Fruit fly (Drosophila melanogaster) whole organism, embryonic: ENCODE data around the gene CG10283.

Source experiments
- ATbp ChIP-seq: fragments of 200-800 bp; sonication (Bioruptor generic); optimal IDR thresholded peaks from 2 replicates; lab custom pipeline; 2017; ENCODE audit warnings: missing biosample characterization, mild to moderate bottlenecking, missing genetic modification characterization, missing genetic modification reagents
- Adf1 ChIP-seq: fragments of 200-800 bp; sonication (Bioruptor generic); IDR thresholded peaks from 2 replicates; pipeline ENCODE4 v1.3.6; 2022; ENCODE audit warnings: missing biosample characterization, missing genetic modification characterization
- C15 ChIP-seq: fragments of 200-800 bp; sonication (Bioruptor generic); IDR thresholded peaks from 3 replicates; pipeline ENCODE4 v1.3.6; 2022; ENCODE audit warnings: missing biosample characterization, missing genetic modification characterization
- CG10462 ChIP-seq: fragments of 200-800 bp; sonication (Bioruptor generic); optimal IDR thresholded peaks from 2 replicates; lab custom pipeline; 2016; ENCODE audit warnings: missing biosample characterization, missing genetic modification characterization
- CG12391 ChIP-seq: fragments of 200-800 bp; sonication (Bioruptor generic); optimal IDR thresholded peaks from 3 replicates; lab custom pipeline; 2018; ENCODE audit warnings: missing biosample characterization, mild to moderate bottlenecking, missing genetic modification characterization, moderate library complexity
- CG12744 ChIP-seq: fragments of 200-800 bp; sonication (Bioruptor generic); optimal IDR thresholded peaks from 2 replicates; lab custom pipeline; 2016; ENCODE audit warnings: missing biosample characterization, missing genetic modification characterization
- CG13123 ChIP-seq: fragments of 200-800 bp; sonication (Bioruptor generic); optimal IDR thresholded peaks from 2 replicates; lab custom pipeline; 2016; ENCODE audit warnings: missing biosample characterization, missing genetic modification characterization
- CG14014 ChIP-seq: fragments of 200-800 bp; sonication (Bioruptor generic); IDR thresholded peaks from 2 replicates; pipeline ENCODE4 v1.3.6; 2022; ENCODE audit warnings: missing biosample characterization, missing genetic modification characterization
- CG15011 ChIP-seq: fragments of 200-800 bp; sonication (Bioruptor generic); optimal IDR thresholded peaks from 3 replicates; lab custom pipeline; 2018; ENCODE audit warnings: missing biosample characterization, mild to moderate bottlenecking, missing genetic modification characterization
- CG15269 ChIP-seq: fragments of 200-800 bp; sonication (Bioruptor generic); optimal IDR thresholded peaks from 2 replicates; lab custom pipeline; 2018; ENCODE audit warnings: missing biosample characterization, mild to moderate bottlenecking, missing genetic modification characterization, moderate library complexity
- CG15696 ChIP-seq: fragments of 200-800 bp; sonication (Bioruptor generic); optimal IDR thresholded peaks from 2 replicates; lab custom pipeline; 2019; ENCODE audit warnings: missing biosample characterization, mild to moderate bottlenecking, missing genetic modification characterization, moderate library complexity
- CG16815 ChIP-seq: fragments of 200-800 bp; sonication (Bioruptor generic); optimal IDR thresholded peaks from 3 replicates; lab custom pipeline; 2017; ENCODE audit warnings: missing biosample characterization, mild to moderate bottlenecking, missing genetic modification characterization
- CG18764 ChIP-seq: fragments of 200-800 bp; sonication (Bioruptor generic); optimal IDR thresholded peaks from 3 replicates; lab custom pipeline; 2016; ENCODE audit warnings: missing biosample characterization, missing genetic modification characterization
- CG31388 ChIP-seq: fragments of 200-800 bp; sonication (Bioruptor generic); optimal IDR thresholded peaks from 2 replicates; lab custom pipeline; 2016; ENCODE audit warnings: missing biosample characterization, missing genetic modification characterization
- CG32767 ChIP-seq: fragments of 200-800 bp; sonication (Bioruptor generic); IDR thresholded peaks from 2 replicates; pipeline ENCODE4 v1.3.6; 2022; ENCODE audit warnings: missing biosample characterization, missing genetic modification characterization
- CG3726 ChIP-seq: fragments of 200-800 bp; sonication (Bioruptor generic); IDR thresholded peaks from 3 replicates; pipeline ENCODE4, ENCODE4 v1.3.6; 2022; ENCODE audit warnings: missing biosample characterization, missing genetic modification characterization
- CG3838 ChIP-seq: fragments of 200-800 bp; sonication (Bioruptor generic); optimal IDR thresholded peaks from 3 replicates; lab custom pipeline; 2016; ENCODE audit warnings: missing biosample characterization, missing genetic modification characterization
- CG4424 ChIP-seq: fragments of 200-800 bp; sonication (Bioruptor generic); optimal IDR thresholded peaks from 3 replicates; lab custom pipeline; 2016; ENCODE audit warnings: missing biosample characterization, missing genetic modification characterization
- CG4617 ChIP-seq: fragments of 200-800 bp; sonication (Bioruptor generic); optimal IDR thresholded peaks from 3 replicates; lab custom pipeline; 2016; ENCODE audit warnings: missing biosample characterization, missing genetic modification characterization, borderline replicate concordance
- CG6791 ChIP-seq: fragments of 200-800 bp; sonication (Bioruptor generic); IDR thresholded peaks from 3 replicates; pipeline ENCODE4 v1.3.6; 2022; ENCODE audit warnings: missing biosample characterization, missing genetic modification characterization; ENCODE audit not compliant: partially characterized antibody
- CG7786 ChIP-seq: fragments of 200-800 bp; sonication (Bioruptor generic); optimal IDR thresholded peaks from 2 replicates; lab custom pipeline; 2016; ENCODE audit warnings: missing biosample characterization, missing genetic modification characterization
- CG9817 ChIP-seq: fragments of 200-800 bp; sonication (Bioruptor generic); optimal IDR thresholded peaks from 2 replicates; lab custom pipeline; 2018; ENCODE audit warnings: missing biosample characterization, mild to moderate bottlenecking, missing genetic modification characterization, moderate library complexity
- Camta ChIP-seq: fragments of 200-800 bp; sonication (Bioruptor generic); optimal IDR thresholded peaks from 2 replicates; lab custom pipeline; 2016; ENCODE audit warnings: missing biosample characterization, missing genetic modification characterization
- Dref ChIP-seq: fragments of 200-800 bp; sonication (Bioruptor generic); IDR thresholded peaks from 2 replicates; pipeline ENCODE4 v1.3.6; 2022; ENCODE audit warnings: missing biosample characterization, missing genetic modification characterization
- Lpt ChIP-seq: fragments of >200 bp; optimal IDR thresholded peaks from 2 replicates; lab custom pipeline; 2018; ENCODE audit warnings: missing biosample characterization, missing genetic modification characterization
- Mes4 ChIP-seq: fragments of 200-800 bp; sonication (Bioruptor generic); optimal IDR thresholded peaks from 2 replicates; lab custom pipeline; 2016; ENCODE audit warnings: missing biosample characterization, missing genetic modification characterization
- Rx ChIP-seq: fragments of 200-800 bp; sonication (Bioruptor generic); IDR thresholded peaks from 2 replicates; pipeline ENCODE4 v1.3.6; 2022; ENCODE audit warnings: missing biosample characterization, missing genetic modification characterization
- Side ChIP-seq: fragments of 200-800 bp; sonication (Bioruptor generic); optimal IDR thresholded peaks from 2 replicates; lab custom pipeline; 2016; ENCODE audit warnings: missing biosample characterization, missing genetic modification characterization
- TFAM ChIP-seq: fragments of 200-800 bp; sonication (Bioruptor generic); optimal IDR thresholded peaks from 2 replicates; lab custom pipeline; 2017; ENCODE audit warnings: missing biosample characterization, missing genetic modification characterization, inconsistent platforms
- Trl ChIP-seq, 3 experiments: fragments of >200 bp in 2 of 3; fragments of 200-800 bp in 1 of 3; sonication (Bioruptor generic) in 1 of 3; optimal IDR thresholded peaks; 2 replicates in 1 of 3; 3 replicates in 2 of 3; lab custom pipeline; 2016 to 2017; ENCODE audit warnings: missing biosample characterization in 1 of 3, missing genetic modification characterization in 1 of 3
- al ChIP-seq: fragments of 200-800 bp; sonication (Bioruptor generic); IDR thresholded peaks from 2 replicates; pipeline ENCODE4 v1.3.6; 2022; ENCODE audit warnings: missing biosample characterization, missing genetic modification characterization
- ash1 ChIP-seq: fragments of 200-800 bp; sonication (Bioruptor generic); optimal IDR thresholded peaks from 2 replicates; lab custom pipeline; 2018; ENCODE audit warnings: missing biosample characterization, mild to moderate bottlenecking, missing genetic modification characterization
- bab2 ChIP-seq: fragments of 200-800 bp; sonication (Bioruptor generic); optimal IDR thresholded peaks from 2 replicates; lab custom pipeline; 2016; ENCODE audit warnings: missing biosample characterization, missing genetic modification characterization
- br ChIP-seq: fragments of >200 bp; optimal IDR thresholded peaks from 2 replicates; lab custom pipeline; 2017
- btn ChIP-seq: fragments of 200-800 bp; sonication (Bioruptor generic); optimal IDR thresholded peaks from 2 replicates; lab custom pipeline; 2016; ENCODE audit warnings: missing biosample characterization, missing genetic modification characterization
- ftz-f1 ChIP-seq: fragments of 200-800 bp; sonication (Bioruptor generic); optimal IDR thresholded peaks from 2 replicates; lab custom pipeline; 2016; ENCODE audit warnings: missing biosample characterization, missing genetic modification characterization
- fu2 ChIP-seq: fragments of 200-800 bp; sonication (Bioruptor generic); optimal IDR thresholded peaks from 2 replicates; lab custom pipeline; 2016; ENCODE audit warnings: missing biosample characterization, missing genetic modification characterization
- gce ChIP-seq: fragments of 200-800 bp; sonication (Bioruptor generic); IDR thresholded peaks from 3 replicates; pipeline ENCODE4 v1.3.6; 2022; ENCODE audit warnings: missing biosample characterization, missing genetic modification characterization
- gro ChIP-seq: fragments of 200-800 bp; sonication (Bioruptor generic); optimal IDR thresholded peaks from 2 replicates; lab custom pipeline; 2016; ENCODE audit warnings: missing biosample characterization, missing genetic modification characterization
- h ChIP-seq: fragments of >200 bp; optimal IDR thresholded peaks from 2 replicates; lab custom pipeline; 2017
- klu ChIP-seq: fragments of 200-800 bp; sonication (Bioruptor generic); IDR thresholded peaks from 2 replicates; pipeline ENCODE4 v1.3.6; 2022; ENCODE audit warnings: missing biosample characterization, missing genetic modification characterization
- maf-S ChIP-seq: fragments of 200-800 bp; sonication (Bioruptor generic); optimal IDR thresholded peaks from 2 replicates; lab custom pipeline; 2016; ENCODE audit warnings: missing biosample characterization, missing genetic modification characterization
- pfk ChIP-seq: fragments of 200-800 bp; sonication (Bioruptor generic); optimal IDR thresholded peaks from 2 replicates; lab custom pipeline; 2018; ENCODE audit warnings: missing biosample characterization, mild to moderate bottlenecking, missing genetic modification characterization, moderate library complexity
- prd ChIP-seq, 3 experiments: fragments of >200 bp in 2 of 3; fragments of 200-800 bp in 1 of 3; sonication (Bioruptor generic) in 1 of 3; optimal IDR thresholded peaks in 2 of 3; IDR thresholded peaks in 1 of 3; 2 replicates in 2 of 3; 3 replicates in 1 of 3; pipeline versions ENCODE4 v1.3.6 to Lab custom; 2017 to 2022; ENCODE audit warnings: missing biosample characterization in 1 of 3, missing genetic modification characterization in 1 of 3
- pum ChIP-seq: fragments of 200-800 bp; sonication (Bioruptor generic); optimal IDR thresholded peaks from 2 replicates; lab custom pipeline; 2016; ENCODE audit warnings: missing biosample characterization, missing genetic modification characterization
- sens ChIP-seq: fragments of 200-800 bp; sonication (Bioruptor generic); peaks from one replicate; lab custom pipeline; 2016; ENCODE audit warnings: missing biosample characterization, missing genetic modification characterization
- sim ChIP-seq: fragments of 200-800 bp; sonication (Bioruptor generic); IDR thresholded peaks from 2 replicates; pipeline ENCODE4 v1.3.6; 2022; ENCODE audit warnings: missing biosample characterization, missing genetic modification characterization
- sr ChIP-seq: fragments of 200-800 bp; sonication (Bioruptor generic); IDR thresholded peaks from 3 replicates; pipeline ENCODE4 v1.3.6; 2022; ENCODE audit warnings: missing biosample characterization, missing genetic modification characterization
- tin ChIP-seq: fragments of 200-800 bp; sonication (Bioruptor generic); optimal IDR thresholded peaks from 3 replicates; lab custom pipeline; 2016; ENCODE audit warnings: missing biosample characterization, missing genetic modification characterization
- vnd ChIP-seq: fragments of 200-800 bp; sonication (Bioruptor generic); IDR thresholded peaks from 3 replicates; pipeline ENCODE4 v1.3.6; 2022; ENCODE audit warnings: missing biosample characterization, missing genetic modification characterization; ENCODE audit not compliant: partially characterized antibody
- zfh2 ChIP-seq: fragments of 200-800 bp; sonication (Bioruptor generic); optimal IDR thresholded peaks from 2 replicates; lab custom pipeline; 2016; ENCODE audit warnings: missing biosample characterization, missing genetic modification characterization

Gene CG10283

DNA sequence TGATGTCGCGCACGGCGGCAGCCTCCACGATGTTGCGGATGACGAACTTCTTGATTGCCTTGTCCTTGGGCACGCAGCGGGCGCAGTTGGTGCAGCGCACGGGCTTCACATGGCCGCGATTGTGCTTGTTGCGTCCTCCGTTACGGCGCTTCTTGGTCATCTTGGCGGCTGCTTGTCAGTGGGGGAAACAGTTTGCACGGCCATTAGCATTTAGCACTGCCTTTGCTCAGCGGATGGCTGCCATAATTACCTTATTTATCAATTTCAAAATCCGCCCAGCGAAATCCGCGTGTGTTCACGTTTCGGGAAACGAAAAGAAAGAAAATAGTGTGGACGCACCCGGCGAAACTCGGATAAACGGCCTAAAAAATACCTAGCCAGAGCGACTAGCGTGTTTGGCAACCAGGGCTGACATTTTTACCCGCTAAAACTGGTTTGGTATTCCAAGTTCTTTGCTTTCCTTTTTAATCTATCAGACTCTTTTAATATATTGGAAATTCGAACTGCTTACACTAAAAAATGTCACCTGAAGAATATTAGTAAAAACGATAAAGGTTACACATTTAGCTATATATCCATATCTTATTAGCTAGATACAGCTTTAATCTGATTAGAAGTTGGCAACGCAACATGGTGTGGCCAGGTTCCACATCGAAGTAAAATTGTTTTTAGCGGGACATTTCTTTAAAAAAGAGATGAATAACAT lies 41.3 kb downstream of the CG10283 start, which contains the start of gene RpS26 (continued):
- TF ChIP-seq Dref (GFP tag; lab: Robert Waterston, UW), result 0 out of 2 replicates have a peak, but pooled peaks have one; percentile 31
- no peak for TF ChIP-seq sim (GFP tag; lab: Robert Waterston, UW)
- no peak for TF ChIP-seq CG15011 (GFP tag; lab: Kevin White, UChicago)
- TF ChIP-seq tin (GFP tag; lab: Kevin White, UChicago), result peak; percentile 38
- no peak for TF ChIP-seq klu (GFP tag; lab: Robert Waterston, UW)
- no peak for TF ChIP-seq h (lab: Kevin White, UChicago)
- peak; percentile 35; the same call in 1 of the 2 replicates for TF ChIP-seq al (GFP tag; lab: Robert Waterston, UW)
- TF ChIP-seq CG9817 (tag; lab: Kevin White, UChicago), result peak; percentile 65
- TF ChIP-seq TFAM (GFP tag; lab: Kevin White, UChicago), result no peak
- peak; percentile 50 for TF ChIP-seq CG4424 (GFP tag; lab: Kevin White, UChicago)
- no peak for TF ChIP-seq CG4617 (GFP tag; lab: Kevin White, UChicago)
- peak; percentile 38 for TF ChIP-seq CG10462
- TF ChIP-seq sens, result peak; percentile 90
- TF ChIP-seq br (lab: Kevin White, UChicago), result no peak
- TF ChIP-seq pfk (GFP tag; lab: Kevin White, UChicago), result peak; percentile 41
- peak; percentile 40 for TF ChIP-seq ftz-f1 (GFP tag; lab: Kevin White, UChicago)
- peak; percentile 65 for TF ChIP-seq Side (GFP tag; lab: Kevin White, UChicago)
- no peak; the same call in 2 of the 3 replicates for TF ChIP-seq gce (GFP tag; lab: Robert Waterston, UW)
- peak; percentile 42 for TF ChIP-seq zfh2
- TF ChIP-seq CG14014, result peak; percentile 38; the same call in 1 of the 2 replicates
- peak; percentile 62 for TF ChIP-seq Mes4
- peak; percentile 22 for TF ChIP-seq CG15696 (tag; lab: Kevin White, UChicago)
- TF ChIP-seq btn (GFP tag; lab: Kevin White, UChicago), result no peak
- TF ChIP-seq CG12391 (tag; lab: Kevin White, UChicago), result peak; percentile 46
- peak; percentile 38; the same call in 1 of the 2 replicates for TF ChIP-seq Rx (GFP tag; lab: Robert Waterston, UW)
- TF ChIP-seq CG32767, result no peak
- TF ChIP-seq CG3838 (GFP tag; lab: Kevin White, UChicago), result no peak
- TF ChIP-seq ATbp (GFP tag; lab: Kevin White, UChicago), result no peak
- peak; percentile 60 for TF ChIP-seq pum (GFP tag; lab: Kevin White, UChicago)
- no peak for TF ChIP-seq CG18764 (GFP tag; lab: Kevin White, UChicago)
- no peak for TF ChIP-seq C15 (GFP tag; lab: Robert Waterston, UW)
- TF ChIP-seq prd (optimal IDR thresholded peaks at IDR 0.05; lab: Kevin White, UChicago), result no peak
- peak; percentile 56; the same call in 2 of the 3 replicates for TF ChIP-seq prd (GFP tag; IDR thresholded peaks at IDR 0.05; lab: Robert Waterston, UW)
- no peak for TF ChIP-seq Lpt (GFP tag; lab: Kevin White, UChicago)
- TF ChIP-seq sr, result no peak
- TF ChIP-seq vnd (GFP tag; lab: Robert Waterston, UW), result no peak
- no peak for TF ChIP-seq CG15269
- no peak for TF ChIP-seq ash1 (GFP tag; lab: Kevin White, UChicago)
- peak; percentile 11 for TF ChIP-seq maf-S (GFP tag; lab: Kevin White, UChicago)
- peak; percentile 39 for TF ChIP-seq bab2 (GFP tag; lab: Kevin White, UChicago)
- TF ChIP-seq gro (GFP tag; lab: Kevin White, UChicago), result peak; percentile 40
- TF ChIP-seq CG3726 (GFP tag; lab: Robert Waterston, UW), result no peak
- no peak for TF ChIP-seq CG6791 (GFP tag; lab: Robert Waterston, UW)
- peak; percentile 48 for TF ChIP-seq Camta (GFP tag; lab: Kevin White, UChicago)
- TF ChIP-seq CG31388 (GFP tag; lab: Kevin White, UChicago), result no peak
- peak; percentile 8 for TF ChIP-seq fu2 (GFP tag; lab: Kevin White, UChicago)
- peak; percentile 16 for TF ChIP-seq CG7786 (GFP tag; lab: Kevin White, UChicago)
- no peak for TF ChIP-seq CG12744 (GFP tag; lab: Kevin White, UChicago)
- TF ChIP-seq CG16815 (GFP tag; lab: Kevin White, UChicago), result no peak
- no peak for TF ChIP-seq Trl (optimal IDR thresholded peaks at IDR 0.05; lab: Kevin White, UChicago)
- peak; percentile 53 for TF ChIP-seq Trl (GFP tag; optimal IDR thresholded peaks at IDR 0.05; lab: Kevin White, UChicago)
- TF ChIP-seq CG13123 (GFP tag; lab: Kevin White, UChicago), result peak; percentile 37
- TF ChIP-seq Adf1 (GFP tag; lab: Robert Waterston, UW), result 0 out of 2 replicates have a peak, but pooled peaks have one; percentile 34
